Fruit fly (Drosophila melanogaster) whole organism, pupa: ENCODE measurements around the gene Pi3K21B.

Experiments
- CG14655 ChIP-seq: fragments of 200-800 bp; sonication (Bioruptor generic); optimal IDR thresholded peaks from 3 replicates; lab custom pipeline; 2017; ENCODE audit warnings: mild to moderate bottlenecking, missing biosample characterization, missing genetic modification reagents, missing genetic modification characterization
- CG15710 ChIP-seq: fragments of 200-800 bp; sonication (Bioruptor generic); optimal IDR thresholded peaks from 2 replicates; lab custom pipeline; 2018; ENCODE audit warnings: missing biosample characterization, mild to moderate bottlenecking, missing genetic modification characterization, moderate library complexity
- CG8301 ChIP-seq: fragments of 200-800 bp; sonication (Bioruptor generic); optimal IDR thresholded peaks from 2 replicates; lab custom pipeline; 2018; ENCODE audit warnings: missing biosample characterization, mild to moderate bottlenecking, missing genetic modification characterization

- TF ChIP-seq CG14655 (GFP tag; lab: Kevin White, UChicago) (no peak), CG8301 (tag; lab: Kevin White, UChicago) (no peak), CG15710 (tag; lab: Kevin White, UChicago) (no peak)
These were observed 8.7 kb downstream of the Pi3K21B start for dm6 chr2L:306188-306927.
